Worm (Caenorhabditis elegans): ENCODE measurements around the gene srlf-12.
A peak's percentile ranks its signal among the peaks of the same experiment; 100 is the strongest.

Gene srlf-12

DNA sequence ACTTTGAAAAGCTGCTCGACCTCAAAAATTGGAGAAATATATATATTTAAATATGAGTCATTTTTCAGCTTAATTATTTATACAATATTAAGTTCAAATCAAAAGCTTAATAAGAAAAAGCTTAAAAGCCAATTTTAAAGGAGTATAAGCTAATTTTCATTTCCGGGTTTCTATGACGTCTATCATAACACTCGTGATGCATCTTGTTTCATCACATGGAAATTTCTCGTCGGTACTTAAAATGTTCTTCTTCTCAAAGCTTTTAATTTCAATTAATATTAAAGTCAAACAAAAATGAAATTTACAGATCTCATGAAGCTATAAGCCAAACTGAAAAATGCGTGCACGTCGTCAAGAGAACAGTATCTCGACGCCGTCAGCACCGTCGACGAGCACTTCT lies 27.9 kb upstream of the srlf-12 start, which contains the start of gene rbr-2:
Gene rbr-2, plus strand, starts transcription at position 301 of the 400 bp plus-strand sequence.
- no peak for TF ChIP-seq ceh-39 (tag; optimal IDR thresholded peaks at IDR 0.05)
- no peak for TF ChIP-seq lsy-2 (tag; optimal IDR thresholded peaks at IDR 0.05)
- no peak for TF ChIP-seq mab-5 (tag; optimal IDR thresholded peaks at IDR 0.05)
- no peak for TF ChIP-seq ces-1 (GFP tag; optimal IDR thresholded peaks at IDR 0.05)
- no peak for TF ChIP-seq unc-39 (tag; optimal IDR thresholded peaks at IDR 0.05)
- no peak for TF ChIP-seq sem-2 (GFP tag; optimal IDR thresholded peaks at IDR 0.05)
- no peak for TF ChIP-seq ceh-43 (GFP tag; optimal IDR thresholded peaks at IDR 0.05)
- no peak for TF ChIP-seq zip-8 (tag; optimal IDR thresholded peaks at IDR 0.05)
- no peak for TF ChIP-seq unc-62 (GFP tag; optimal IDR thresholded peaks at IDR 0.05)
- no peak for TF ChIP-seq bed-3 (GFP tag; optimal IDR thresholded peaks at IDR 0.05)
- TF ChIP-seq flh-1 (GFP tag; optimal IDR thresholded peaks at IDR 0.05): no peak
- no peak for TF ChIP-seq lin-13 (tag; optimal IDR thresholded peaks at IDR 0.05)
- TF ChIP-seq ham-2 (GFP tag; optimal IDR thresholded peaks at IDR 0.05): no peak

DNA sequence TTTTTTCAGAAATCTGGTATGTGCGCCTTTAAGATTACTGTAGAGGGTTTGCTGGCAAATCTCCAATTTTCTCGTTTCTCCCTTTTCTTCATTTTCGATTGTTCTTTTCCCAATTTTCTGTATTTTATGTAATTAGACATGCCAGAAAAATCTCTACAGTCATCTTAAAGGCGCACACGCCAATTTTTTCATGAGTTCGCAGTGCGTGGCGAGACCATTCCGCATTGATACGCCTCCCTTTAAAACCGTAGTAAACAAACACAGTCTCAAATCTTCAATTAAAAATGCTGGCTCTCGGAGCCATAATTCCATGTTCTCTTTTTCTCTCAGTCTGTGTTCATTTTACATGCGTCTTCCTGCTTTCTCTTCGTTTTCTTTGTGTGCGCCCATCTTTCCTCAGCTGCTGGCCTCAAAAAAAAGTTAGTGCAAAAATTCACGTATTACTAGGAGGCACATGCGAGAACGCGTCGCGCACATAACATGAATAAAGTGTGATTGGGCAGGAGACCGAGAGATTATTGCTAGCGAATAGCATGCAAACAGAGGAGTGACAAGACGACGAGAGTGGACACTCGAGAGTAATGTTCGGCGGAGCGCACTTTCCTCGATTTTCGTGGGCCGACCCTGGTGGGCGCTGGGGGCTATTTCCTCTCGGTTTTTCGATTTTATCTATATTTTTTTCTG lies 27.1 kb upstream of the srlf-12 start:
- TF ChIP-seq nhr-2 (tag; optimal IDR thresholded peaks at IDR 0.05) (no peak), hlh-1 (tag; optimal IDR thresholded peaks at IDR 0.05) (peak; percentile 45), ham-2 (GFP tag; optimal IDR thresholded peaks at IDR 0.05) (no peak), lsy-2 (tag; optimal IDR thresholded peaks at IDR 0.05) (peak; percentile 21), unc-62 (GFP tag; optimal IDR thresholded peaks at IDR 0.05) (peak; percentile 14), pha-4 (tag; optimal IDR thresholded peaks at IDR 0.05) (peak; percentile 39), zip-8 (tag; optimal IDR thresholded peaks at IDR 0.05) (no peak), flh-1 (GFP tag; optimal IDR thresholded peaks at IDR 0.05) (no peak), blmp-1 (tag; optimal IDR thresholded peaks at IDR 0.05) (no peak), elt-1 (tag; optimal IDR thresholded peaks at IDR 0.05; ENCODE audit: borderline replicate concordance, insufficient read depth) (peak; percentile 27), ceh-43 (GFP tag; optimal IDR thresholded peaks at IDR 0.05) (no peak), M03D4.4 (tag; optimal IDR thresholded peaks at IDR 0.05) (peak; percentile 30), ztf-11 (tag; optimal IDR thresholded peaks at IDR 0.05) (no peak), ceh-39 (tag; optimal IDR thresholded peaks at IDR 0.05) (peak; percentile 32), lin-13 (tag; optimal IDR thresholded peaks at IDR 0.05) (no peak), bed-3 (GFP tag; optimal IDR thresholded peaks at IDR 0.05) (no peak), ces-1 (GFP tag; optimal IDR thresholded peaks at IDR 0.05) (peak; percentile 79), mep-1 (tag; optimal IDR thresholded peaks at IDR 0.05) (peak; percentile 40), cnd-1 (tag; optimal IDR thresholded peaks at IDR 0.05) (no peak), snpc-4 (tag; optimal IDR thresholded peaks at IDR 0.05) (no peak), nhr-237 (tag; optimal IDR thresholded peaks at IDR 0.05) (peak; percentile 20), unc-39 (tag; optimal IDR thresholded peaks at IDR 0.05) (no peak), mls-2 (tag; optimal IDR thresholded peaks at IDR 0.05) (peak; percentile 48), unc-120 (tag; optimal IDR thresholded peaks at IDR 0.05; ENCODE audit: poor library complexity, severe bottlenecking) (peak; percentile 13), ceh-83 (GFP tag; optimal IDR thresholded peaks at IDR 0.05) (no peak), tbx-8 (GFP tag; optimal IDR thresholded peaks at IDR 0.05) (no peak)

DNA sequence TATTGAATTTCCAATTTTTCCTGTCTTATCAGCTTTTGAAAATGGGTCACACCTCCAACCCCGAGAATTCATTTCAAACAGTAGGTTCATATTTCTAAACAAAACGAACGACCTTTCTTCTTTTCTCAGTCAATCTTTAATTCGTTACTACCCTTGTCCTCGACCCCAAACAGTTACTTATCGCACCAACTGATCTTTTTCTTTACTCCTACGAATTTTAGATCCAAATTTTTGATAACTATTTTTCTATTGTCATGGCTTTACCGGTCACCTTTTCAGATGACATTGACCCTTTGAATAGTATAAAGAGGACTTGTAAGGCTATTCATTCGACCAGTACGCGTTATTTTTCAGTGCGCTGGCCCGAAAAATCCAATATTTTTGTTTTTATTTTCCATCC lies 24.2 kb upstream of the srlf-12 start:
- TF ChIP-seq ceh-43 (GFP tag; optimal IDR thresholded peaks at IDR 0.05) (no peak), tbx-8 (GFP tag; optimal IDR thresholded peaks at IDR 0.05) (no peak), mls-2 (tag; optimal IDR thresholded peaks at IDR 0.05) (no peak), nhr-28 (tag; optimal IDR thresholded peaks at IDR 0.05) (no peak), flh-1 (GFP tag; optimal IDR thresholded peaks at IDR 0.05) (no peak), sptf-1 (tag; optimal IDR thresholded peaks at IDR 0.05) (no peak), lin-13 (tag; optimal IDR thresholded peaks at IDR 0.05) (no peak), unc-39 (tag; optimal IDR thresholded peaks at IDR 0.05) (no peak), M03D4.4 (tag; optimal IDR thresholded peaks at IDR 0.05) (no peak), drap-1 (GFP tag; optimal IDR thresholded peaks at IDR 0.05) (no peak)

DNA sequence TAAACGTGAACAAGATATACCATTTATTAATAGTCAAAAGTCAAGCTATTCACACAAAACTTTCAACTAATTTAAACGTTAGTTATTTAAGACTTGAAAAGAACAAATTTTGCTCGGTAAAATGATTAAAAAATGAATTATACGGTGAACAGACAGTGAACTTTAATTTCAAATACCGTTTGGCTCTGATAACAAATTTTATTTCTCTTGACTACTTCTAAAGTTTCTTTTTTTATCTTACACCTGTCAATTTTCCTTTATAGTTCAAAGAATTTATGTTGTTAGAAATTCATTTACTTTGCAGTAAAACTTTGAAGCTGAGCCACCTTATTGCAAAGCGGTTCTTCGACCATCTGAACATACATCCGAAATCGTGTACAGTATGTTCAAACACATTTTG lies 23.5 kb upstream of the srlf-12 start, which contains the start of gene ZK593.3:
Gene ZK593.3, plus strand, starts transcription at position 301 of the 400 bp plus-strand sequence.
- no peak for TF ChIP-seq blmp-1 (tag; optimal IDR thresholded peaks at IDR 0.05)
- no peak for TF ChIP-seq elt-3 (tag; optimal IDR thresholded peaks at IDR 0.05)
- TF ChIP-seq cnd-1 (tag; optimal IDR thresholded peaks at IDR 0.05): no peak
- no peak for TF ChIP-seq nhr-28 (tag; optimal IDR thresholded peaks at IDR 0.05)
- TF ChIP-seq mls-2 (tag; optimal IDR thresholded peaks at IDR 0.05): no peak
- TF ChIP-seq nhr-76 (tag; optimal IDR thresholded peaks at IDR 0.05): no peak
- no peak for TF ChIP-seq bed-3 (GFP tag; optimal IDR thresholded peaks at IDR 0.05)
- no peak for TF ChIP-seq tbx-8 (GFP tag; optimal IDR thresholded peaks at IDR 0.05)
- no peak for TF ChIP-seq lin-32 (GFP tag; optimal IDR thresholded peaks at IDR 0.05)
- no peak for TF ChIP-seq ceh-43 (GFP tag; optimal IDR thresholded peaks at IDR 0.05)

All from whole organism, mixed stage, embryonic.